Worm (Caenorhabditis elegans): Measurements from ENCODE around the gene pfn-3.

- TF ChIP-seq ama-1 (optimal IDR thresholded peaks at IDR 0.05) = no peak
- no peak for TF ChIP-seq flt-1 (GFP tag; IDR thresholded peaks at IDR 0.05)
- no peak for TF ChIP-seq scrt-1 (GFP tag; IDR thresholded peaks at IDR 0.05)
These were observed 42.1 kb downstream of the pfn-3 start, which contains the start of gene F55A4.7 for ce11 chrX:1038347-1038746.
